Worm (Caenorhabditis elegans): Measurements from ENCODE around the gene K11D12.6.

- TF ChIP-seq nhr-77 (tag; optimal IDR thresholded peaks at IDR 0.05) = no peak
- no peak for TF ChIP-seq blmp-1 (tag; optimal IDR thresholded peaks at IDR 0.05; ENCODE audit: insufficient read depth)
- no peak for TF ChIP-seq nhr-237 (tag; optimal IDR thresholded peaks at IDR 0.05)
- no peak for TF ChIP-seq ztf-4 (tag; optimal IDR thresholded peaks at IDR 0.05)
- TF ChIP-seq aly-2 (tag; optimal IDR thresholded peaks at IDR 0.05) = no peak
- no peak for TF ChIP-seq lin-13 (GFP tag; optimal IDR thresholded peaks at IDR 0.05)
- TF ChIP-seq zag-1 (tag; optimal IDR thresholded peaks at IDR 0.05) = no peak
- TF ChIP-seq gmeb-1 (tag; optimal IDR thresholded peaks at IDR 0.05) = no peak
- TF ChIP-seq unc-39 (tag; optimal IDR thresholded peaks at IDR 0.05) = no peak
- TF ChIP-seq ZK546.5 (tag; optimal IDR thresholded peaks at IDR 0.05) = no peak
- TF ChIP-seq nhr-12 (tag; optimal IDR thresholded peaks at IDR 0.05) = no peak
- TF ChIP-seq lin-39 (tag; optimal IDR thresholded peaks at IDR 0.05) = no peak
- no peak for TF ChIP-seq ceh-82 (tag; optimal IDR thresholded peaks at IDR 0.05)
These were observed 1.9 kb downstream of the K11D12.6 start, which contains the start of gene K11D12.13 for ce11 chrV:5033099-5033498.

Measured in whole organism, L2 larva.